Fruit fly (Drosophila melanogaster) ovary, adult (tissue): ENCODE results near the gene Kah.

ENCODE experiments used
- CG17801 ChIP-seq: fragments of 200-800 bp; optimal IDR thresholded peaks from 2 replicates; lab custom pipeline; 2019; ENCODE audit warnings: missing biosample characterization, mild to moderate bottlenecking, missing genetic modification characterization, moderate library complexity; ENCODE audit not compliant: partially characterized antibody

Gene Kah

DNA sequence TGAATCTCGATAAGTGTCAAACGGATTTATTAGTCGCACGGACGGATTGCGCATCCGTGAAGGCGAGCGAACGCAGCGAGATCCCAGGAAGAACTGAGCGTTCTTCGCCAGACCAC is at the start of gene Kah:
Kah (minus strand) TSS at position 101 of the 116 bp plus-strand sequence.
- TF ChIP-seq CG17801 (GFP tag; lab: Kevin White, UChicago) = no peak

DNA sequence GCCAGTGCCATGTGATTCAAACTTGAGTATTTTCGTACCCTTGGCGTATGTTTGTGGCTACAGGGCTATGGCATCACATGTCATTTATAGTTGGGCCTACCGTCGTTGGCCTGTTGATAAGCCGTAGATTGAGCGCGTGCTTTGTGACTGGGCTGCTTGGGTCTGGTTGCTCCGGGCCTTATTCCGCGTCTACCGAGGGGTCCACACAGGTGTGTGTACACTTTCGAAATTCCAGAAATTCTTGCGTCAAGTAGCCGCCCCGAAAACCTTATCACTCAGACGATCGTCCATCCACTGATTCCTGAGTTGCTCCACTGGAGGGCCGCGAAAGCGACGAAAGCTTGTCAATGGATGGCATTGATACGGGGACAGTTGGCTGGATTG is 48.9 kb upstream of the Kah start:
- TF ChIP-seq CG17801 (GFP tag; lab: Kevin White, UChicago) = no peak

- TF ChIP-seq CG17801 (GFP tag; lab: Kevin White, UChicago) = no peak
Measured at dm6 chr3L:637329-638030, 48.4 kb upstream of the Kah start.

- no peak for TF ChIP-seq CG17801 (GFP tag; lab: Kevin White, UChicago)
Measured at dm6 chr3L:636434-636833, 47.4 kb upstream of the Kah start.

DNA sequence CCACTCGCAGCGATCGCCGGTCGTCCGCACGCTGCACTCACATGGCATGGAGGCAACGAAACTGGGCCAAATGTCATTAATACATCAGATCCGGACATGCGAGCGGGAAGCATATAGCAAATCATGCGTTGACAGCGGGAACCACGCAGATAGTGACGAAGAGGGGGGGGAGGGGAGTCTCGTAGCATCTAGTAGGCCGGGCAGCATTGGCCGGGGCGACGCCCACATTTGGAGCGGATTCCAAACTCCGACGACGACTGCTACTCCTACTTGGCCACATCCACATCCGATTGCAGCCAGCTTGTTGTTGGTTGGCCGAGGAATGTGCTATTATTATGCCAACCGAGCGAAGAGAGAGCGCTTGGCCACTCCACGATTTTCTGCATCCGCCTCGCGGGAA is 46.5 kb upstream of the Kah start:
- no peak for TF ChIP-seq CG17801 (GFP tag; lab: Kevin White, UChicago)

DNA sequence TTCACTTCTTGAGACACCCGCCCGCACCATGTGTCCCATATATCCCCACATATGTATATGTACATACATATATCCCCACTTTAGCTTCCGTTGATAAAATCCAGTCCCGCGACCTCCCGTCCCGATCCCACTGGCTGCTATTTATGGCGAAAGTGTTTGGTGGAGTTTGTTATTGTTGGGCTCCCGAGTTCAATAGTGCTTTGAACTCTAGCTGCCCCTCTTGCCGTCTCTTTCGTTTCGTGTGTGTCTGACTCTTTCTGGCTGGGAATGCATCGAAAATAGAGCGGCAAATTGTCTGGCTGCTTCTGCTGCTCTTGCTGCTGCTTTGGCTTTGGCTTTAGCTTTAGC is 45.9 kb upstream of the Kah start:
- TF ChIP-seq CG17801 (GFP tag; lab: Kevin White, UChicago) = no peak

- no peak for TF ChIP-seq CG17801 (GFP tag; lab: Kevin White, UChicago)
Measured at dm6 chr3L:634319-635015, 45.4 kb upstream of the Kah start.

DNA sequence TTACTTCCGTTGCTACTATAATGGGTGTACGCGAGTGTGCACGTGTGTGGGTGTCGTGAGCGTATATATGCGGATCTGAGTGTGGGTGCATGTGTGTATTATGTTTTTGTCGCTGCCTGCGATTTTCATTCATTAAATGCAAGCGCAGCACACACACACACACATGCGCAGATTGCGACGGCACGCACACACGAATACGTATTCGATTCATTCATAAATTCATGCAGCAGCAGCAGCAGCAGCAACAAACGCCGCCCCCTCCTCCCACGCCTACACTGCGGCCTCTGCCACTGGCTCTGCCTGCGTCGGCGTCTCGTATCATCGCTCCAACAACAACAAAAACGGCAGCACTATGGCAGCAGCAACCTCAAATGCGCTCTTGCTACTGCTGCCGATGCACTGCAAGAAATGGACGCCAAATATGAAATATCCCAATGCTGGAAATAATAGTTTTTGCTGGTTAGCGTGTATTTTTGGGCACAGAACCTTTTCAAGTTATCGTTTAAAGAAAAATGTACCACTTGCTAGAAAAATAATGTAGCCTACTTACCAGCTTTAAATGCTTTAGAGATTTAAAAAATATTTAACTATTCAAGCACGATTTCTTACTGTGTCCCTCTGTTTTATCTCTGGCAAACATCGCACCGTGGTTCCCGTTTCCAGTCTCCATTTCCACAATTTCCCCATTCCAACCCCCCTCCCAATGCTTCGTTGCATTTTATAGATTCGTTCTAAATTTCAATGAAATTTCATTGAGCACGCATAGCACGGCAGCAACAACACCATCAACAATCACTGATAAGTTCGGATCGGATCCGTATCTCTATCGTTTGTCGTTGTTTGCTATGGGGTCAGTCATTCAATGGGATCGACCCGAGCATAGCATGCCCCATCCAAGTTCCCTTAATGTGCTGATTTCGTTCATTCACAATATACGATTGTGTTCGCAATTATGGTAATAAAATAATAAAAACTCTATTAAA is 44.5 kb upstream of the Kah start:
- TF ChIP-seq CG17801 (GFP tag; lab: Kevin White, UChicago) = no peak

DNA sequence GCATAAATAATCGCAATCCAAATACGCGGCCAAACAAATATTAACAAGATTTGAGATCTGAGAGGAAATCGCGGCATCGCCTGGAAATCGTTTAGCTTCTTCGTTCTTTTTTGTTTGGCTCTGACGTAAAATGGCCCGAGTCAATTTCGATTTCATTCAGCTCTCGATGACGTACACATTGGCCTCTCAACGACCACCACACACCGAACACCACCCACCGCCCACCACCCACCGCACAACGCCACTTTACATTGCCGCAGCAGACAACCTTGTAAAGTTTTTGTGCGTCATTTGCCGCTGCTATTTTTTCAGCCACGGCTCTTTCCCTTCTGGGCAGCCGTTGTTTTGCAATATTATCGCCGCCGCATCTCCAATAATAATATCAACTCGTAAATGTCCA is 43.0 kb upstream of the Kah start:
- no peak for TF ChIP-seq CG17801 (GFP tag; lab: Kevin White, UChicago)

dm6 chr3L:630666-631065 is 41.6 kb upstream of the Kah start:
- no peak for TF ChIP-seq CG17801 (GFP tag; lab: Kevin White, UChicago)

DNA sequence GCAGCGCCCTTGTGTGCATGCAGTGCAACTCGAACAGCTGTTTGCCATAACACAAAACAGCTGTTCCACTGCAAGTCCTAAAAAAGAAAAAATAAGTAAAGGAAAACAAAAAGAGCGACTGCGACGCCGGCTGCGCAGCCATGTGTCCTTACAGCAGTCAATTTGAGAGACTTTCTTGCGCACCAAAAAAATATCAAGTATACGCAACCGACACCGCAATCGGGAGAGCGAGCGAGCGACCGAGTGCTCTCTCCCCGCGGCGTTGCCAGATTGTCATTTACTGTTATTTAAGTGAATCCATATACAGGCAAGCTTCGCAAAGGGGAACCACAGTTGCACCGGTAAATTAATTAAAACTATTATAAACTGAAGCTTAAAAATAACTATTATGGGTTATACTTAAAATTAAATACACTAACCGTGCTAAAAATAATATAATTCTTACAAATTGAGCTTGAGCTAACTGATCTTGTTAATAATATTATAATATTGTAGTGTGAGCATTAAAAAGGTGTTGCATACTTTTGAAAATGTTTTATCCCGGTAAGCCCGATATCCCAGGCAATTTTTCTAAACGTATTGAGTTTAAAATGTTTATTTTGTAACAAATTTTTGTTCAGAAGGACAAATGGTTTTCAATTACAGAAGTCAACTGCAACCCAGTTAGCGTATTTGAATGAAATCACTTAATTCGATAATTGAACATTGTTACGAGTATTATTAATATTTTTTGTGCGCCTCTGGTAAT is 41.0 kb upstream of the Kah start:
- no peak for TF ChIP-seq CG17801 (GFP tag; lab: Kevin White, UChicago)

- TF ChIP-seq CG17801 (GFP tag; lab: Kevin White, UChicago) = no peak
Measured at dm6 chr3L:629353-629915, 40.4 kb upstream of the Kah start.

DNA sequence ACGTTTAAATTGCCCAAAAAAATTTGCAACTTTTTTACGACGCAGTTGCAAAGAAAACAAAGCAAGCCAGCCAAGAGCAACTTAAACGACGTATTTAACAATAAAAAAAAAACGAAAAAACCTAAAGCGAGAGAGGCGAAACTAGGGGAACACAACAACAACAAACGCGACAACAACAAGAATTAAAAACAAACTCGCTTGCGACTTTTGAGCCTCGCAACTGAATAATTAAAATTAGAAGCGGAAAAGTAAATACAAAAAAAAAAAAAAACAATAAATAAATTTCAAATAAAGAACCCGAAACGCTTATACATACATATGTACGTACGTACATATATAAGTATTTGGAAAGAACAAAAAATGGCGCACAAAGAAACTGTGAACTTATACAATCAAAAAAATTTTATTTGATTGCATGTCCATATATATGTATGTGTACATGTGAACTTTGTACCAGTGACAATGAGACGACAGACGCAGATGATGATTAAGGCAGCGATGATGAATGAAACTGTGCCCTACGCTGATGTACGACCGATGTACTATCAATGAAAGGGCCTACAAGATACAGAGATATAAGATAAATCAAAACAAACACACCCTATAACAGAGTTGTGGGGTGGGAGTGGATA is 39.7 kb upstream of the Kah start:
- TF ChIP-seq CG17801 (GFP tag; lab: Kevin White, UChicago) = no peak

DNA sequence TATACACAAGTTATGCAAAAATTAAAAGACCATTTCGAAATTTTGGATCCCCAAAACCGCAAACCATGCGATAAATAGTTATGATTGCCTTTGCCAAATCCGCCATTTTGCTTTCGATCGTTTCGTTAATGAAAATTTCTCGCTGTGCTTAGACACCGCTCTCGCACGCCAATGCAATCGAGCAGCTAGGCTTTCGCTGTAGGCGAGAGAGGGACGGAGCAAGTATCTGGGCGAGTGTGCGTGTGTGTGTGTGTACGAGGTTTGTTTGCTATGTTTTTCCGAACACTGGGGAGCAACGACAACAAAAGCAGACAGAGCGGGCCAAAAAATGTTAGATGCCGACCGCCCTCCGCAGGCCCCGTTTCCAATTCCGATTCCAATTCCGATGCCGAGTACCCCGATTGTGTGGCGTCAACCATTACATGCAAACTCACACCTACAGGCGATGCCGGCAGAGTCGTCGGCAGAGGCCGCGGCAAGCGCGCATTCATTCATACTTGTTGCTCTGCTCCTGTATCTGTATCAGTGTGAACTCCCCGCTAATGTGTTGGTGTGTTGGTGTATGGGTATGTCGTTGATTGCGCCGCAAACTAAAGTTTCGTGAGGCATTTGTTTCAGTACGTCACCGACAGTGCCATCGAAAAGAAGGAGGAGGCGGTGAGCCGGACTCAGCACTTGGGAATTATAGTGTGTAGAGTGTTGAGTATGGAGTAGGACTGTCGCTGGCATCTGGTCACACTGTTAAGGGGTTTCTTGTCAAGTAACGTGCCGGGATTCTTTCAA is 38.9 kb upstream of the Kah start:
- TF ChIP-seq CG17801 (GFP tag; lab: Kevin White, UChicago) = peak; percentile 7
